Worm (Caenorhabditis elegans): ENCODE results near the gene C30A5.10.
A peak's percentile ranks its signal among the peaks of the same experiment; 100 is the strongest.

The C30A5.10 gene

DNA sequence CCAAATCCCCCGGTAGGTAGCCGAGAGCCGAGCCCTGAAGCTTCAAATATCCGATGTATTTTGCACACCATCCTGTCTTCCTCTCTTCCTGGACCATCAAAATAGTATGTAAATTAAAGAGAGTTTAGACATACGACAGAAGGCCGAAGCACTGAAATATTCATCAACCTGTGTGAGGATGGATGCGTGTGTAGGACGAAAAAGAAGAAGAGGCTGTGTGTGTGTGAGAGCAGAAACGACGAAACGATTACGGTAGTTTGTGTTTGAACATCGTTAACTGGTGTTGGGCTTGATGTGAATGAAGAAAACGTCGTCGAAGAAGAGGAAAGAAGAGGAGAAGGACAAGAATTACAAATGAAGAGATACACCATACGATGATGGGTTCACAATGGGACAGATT lies 1.9 kb upstream of the C30A5.10 start:
- TF ChIP-seq ZK185.1 (tag; optimal IDR thresholded peaks at IDR 0.05; ENCODE audit: poor library complexity, severe bottlenecking) = no peak

DNA sequence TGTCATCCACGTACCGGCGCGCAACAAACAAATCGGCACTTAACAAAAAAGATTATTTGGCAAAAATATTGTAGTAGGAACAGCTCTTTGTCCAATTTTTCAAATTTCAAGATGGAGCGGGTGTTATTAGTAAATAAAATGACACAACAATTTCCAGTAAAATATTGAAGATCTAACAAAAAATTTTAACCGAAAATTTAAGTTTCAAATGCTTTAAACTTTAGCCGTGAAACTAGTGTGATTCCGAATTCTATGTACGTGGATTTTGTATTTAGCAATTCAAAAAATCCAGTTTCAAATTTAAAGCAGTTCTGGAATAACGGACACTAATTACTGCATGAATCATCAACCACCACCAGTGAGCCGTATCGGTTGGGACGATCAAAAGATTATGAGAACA lies 6.9 kb downstream of the C30A5.10 start, which contains the start of gene snb-5:
Gene snb-5, plus strand, starts transcription at position 301 of the 400 bp plus-strand sequence.
- TF ChIP-seq lsl-1 (GFP tag; optimal IDR thresholded peaks at IDR 0.05) (no peak), madf-8 (GFP tag; conservative IDR thresholded peaks at IDR 0.05) (no peak), nhr-120 (GFP tag; IDR thresholded peaks at IDR 0.05) (no peak), rpc-1 (optimal IDR thresholded peaks at IDR 0.05) (no peak), rpc-1 (tag; optimal IDR thresholded peaks at IDR 0.05) (no peak), ztf-28 (GFP tag; IDR thresholded peaks at IDR 0.05) (no peak), aptf-3 (GFP tag; IDR thresholded peaks at IDR 0.05) (no peak), snpc-1.3 (tag; optimal IDR thresholded peaks at IDR 0.05; ENCODE audit: insufficient read depth) (no peak), Y53F4B.3 (GFP tag; IDR thresholded peaks at IDR 0.05) (no peak), hlh-12 (tag; optimal IDR thresholded peaks at IDR 0.05) (no peak), B0019.2 (GFP tag; conservative IDR thresholded peaks at IDR 0.05) (no peak), attf-5 (GFP tag; optimal IDR thresholded peaks at IDR 0.05) (no peak), tbp1 (GFP tag; optimal IDR thresholded peaks at IDR 0.05) (no peak), tbx-9 (tag; optimal IDR thresholded peaks at IDR 0.05; ENCODE audit: borderline replicate concordance) (no peak), zfh-2 (GFP tag; conservative IDR thresholded peaks at IDR 0.05) (no peak)

DNA sequence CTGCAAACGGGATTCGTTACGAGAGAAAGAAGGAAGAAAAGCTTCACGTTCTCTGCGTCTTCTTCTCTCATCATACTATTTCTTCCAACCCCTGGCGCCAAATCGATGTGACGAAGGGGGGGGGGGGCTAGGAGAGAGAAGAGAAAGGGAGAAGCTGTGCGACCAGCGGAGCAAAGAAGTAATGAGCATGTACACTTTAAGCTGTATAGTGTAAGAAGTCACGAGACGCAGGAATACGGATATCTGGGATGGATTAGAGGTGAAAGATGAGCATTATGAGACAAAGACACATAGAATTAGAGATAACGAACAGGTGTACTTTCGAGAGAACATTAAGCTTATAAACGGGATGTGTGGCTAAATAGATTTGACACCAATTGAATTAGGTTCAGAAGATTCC lies 7.9 kb downstream of the C30A5.10 start:
- no peak for TF ChIP-seq ZK185.1 (tag; optimal IDR thresholded peaks at IDR 0.05; ENCODE audit: poor library complexity, severe bottlenecking)
- peak; percentile 65 for TF ChIP-seq K12H6.12 (tag; optimal IDR thresholded peaks at IDR 0.05)

DNA sequence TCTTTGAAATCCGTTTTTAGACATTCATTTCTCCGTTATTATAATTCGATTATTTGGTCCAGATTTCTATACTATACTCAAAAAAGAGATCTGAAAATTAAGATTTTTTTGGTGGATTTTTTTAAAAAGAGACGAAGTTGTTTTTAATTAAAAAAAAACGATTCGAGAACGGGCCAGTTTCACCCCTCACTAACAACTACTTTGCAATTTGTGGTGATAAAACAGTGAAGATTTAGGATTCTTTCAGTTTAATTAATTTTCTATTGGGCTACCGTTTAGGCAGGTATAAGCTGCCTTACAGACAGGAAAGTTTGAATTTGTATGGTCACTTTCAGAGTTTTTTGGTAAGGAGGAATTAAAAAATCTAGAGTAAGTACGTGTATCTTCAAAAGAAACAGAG lies 8.6 kb downstream of the C30A5.10 start, which contains the start of gene unc-36:
Gene unc-36, minus strand, starts transcription at position 101 of the 400 bp plus-strand sequence.
- no peak for TF ChIP-seq F10E7.11 (tag; optimal IDR thresholded peaks at IDR 0.05)
- no peak for TF ChIP-seq snpc-1.1 (tag; optimal IDR thresholded peaks at IDR 0.05; ENCODE audit: insufficient read depth)
- no peak for TF ChIP-seq nhr-80 (tag; optimal IDR thresholded peaks at IDR 0.05)
- no peak for TF ChIP-seq ztf-22 (GFP tag; optimal IDR thresholded peaks at IDR 0.05)
- no peak for TF ChIP-seq F22D6.2 (tag; optimal IDR thresholded peaks at IDR 0.05)
- no peak for TF ChIP-seq B0261.1 (tag; optimal IDR thresholded peaks at IDR 0.05)
- TF ChIP-seq sea-2 (GFP tag; IDR thresholded peaks at IDR 0.05) = no peak
- TF ChIP-seq him-1 (tag; optimal IDR thresholded peaks at IDR 0.05) = no peak
- TF ChIP-seq unc-62 (GFP tag; optimal IDR thresholded peaks at IDR 0.05) = no peak
- no peak for TF ChIP-seq hmg-1.2 (GFP tag; IDR thresholded peaks at IDR 0.05)
- no peak for TF ChIP-seq lin-54 (GFP tag; optimal IDR thresholded peaks at IDR 0.05)
- no peak for TF ChIP-seq hlh-12 (tag; optimal IDR thresholded peaks at IDR 0.05)
- TF ChIP-seq F37B4.10 (GFP tag; IDR thresholded peaks at IDR 0.05) = no peak
- no peak for TF ChIP-seq lsl-1 (GFP tag; optimal IDR thresholded peaks at IDR 0.05)
- TF ChIP-seq sptf-2 (GFP tag; optimal IDR thresholded peaks at IDR 0.05) = no peak
- TF ChIP-seq F57A8.1 (GFP tag; optimal IDR thresholded peaks at IDR 0.05) = no peak

DNA sequence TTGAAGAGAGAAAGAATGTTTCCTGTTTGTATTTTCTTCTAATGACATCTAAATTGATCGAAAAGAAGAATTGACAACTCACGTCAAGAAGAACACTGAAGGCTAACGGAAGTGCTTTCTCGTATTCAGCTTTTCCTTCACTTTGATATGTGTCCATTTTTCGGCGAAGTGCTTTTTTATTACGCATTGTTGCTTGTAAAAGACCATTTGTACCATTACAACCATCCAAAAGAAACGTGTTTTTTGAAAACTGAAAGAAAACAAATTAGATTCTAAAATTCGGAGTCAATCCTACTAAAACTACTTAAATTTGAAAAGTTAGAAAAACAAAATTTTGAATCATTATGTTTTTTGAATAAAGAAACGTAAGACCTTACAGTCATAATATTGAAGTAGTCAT lies 10.6 kb downstream of the C30A5.10 start:
- TF ChIP-seq nhr-179 (tag; optimal IDR thresholded peaks at IDR 0.05) = no peak
- no peak for TF ChIP-seq C06A6.2 (GFP tag; conservative IDR thresholded peaks at IDR 0.05)
- no peak for TF ChIP-seq nhr-27 (tag; optimal IDR thresholded peaks at IDR 0.05)
- no peak for TF ChIP-seq mes-4 (tag; optimal IDR thresholded peaks at IDR 0.05)
- no peak for TF ChIP-seq aptf-2 (GFP tag; conservative IDR thresholded peaks at IDR 0.05)
- no peak for TF ChIP-seq rpc-1 (optimal IDR thresholded peaks at IDR 0.05)
- no peak for TF ChIP-seq rpc-1 (tag; optimal IDR thresholded peaks at IDR 0.05)

Measured in whole organism, young adult.